Worm (Caenorhabditis elegans): ENCODE results near the gene Y4C6B.7.

ce11 chrIV:5360533-5360932 lies 7.3 kb upstream of the Y4C6B.7 start, which contains the start of gene F41H10.5:
- TF ChIP-seq B0310.2 (tag; optimal IDR thresholded peaks at IDR 0.05), result no peak
- TF ChIP-seq hnd-1 (tag; optimal IDR thresholded peaks at IDR 0.05), result no peak
- no peak for TF ChIP-seq ets-7 (tag; optimal IDR thresholded peaks at IDR 0.05)
- TF ChIP-seq tra-4 (tag; optimal IDR thresholded peaks at IDR 0.05), result no peak
- TF ChIP-seq tbx-37 (GFP tag; conservative IDR thresholded peaks at IDR 0.05), result no peak
- TF ChIP-seq ceh-13 (GFP tag; optimal IDR thresholded peaks at IDR 0.05), result no peak
- TF ChIP-seq sea-1 (GFP tag; conservative IDR thresholded peaks at IDR 0.05), result no peak
- no peak for TF ChIP-seq F13C5.2 (tag; optimal IDR thresholded peaks at IDR 0.05)
- TF ChIP-seq ama-1 (optimal IDR thresholded peaks at IDR 0.05), result no peak
- TF ChIP-seq ceh-36 (tag; optimal IDR thresholded peaks at IDR 0.05), result no peak
- TF ChIP-seq hmg-4 (GFP tag; optimal IDR thresholded peaks at IDR 0.05), result no peak
- TF ChIP-seq scrt-1 (GFP tag; IDR thresholded peaks at IDR 0.05), result no peak
- no peak for TF ChIP-seq flt-1 (GFP tag; IDR thresholded peaks at IDR 0.05)
